Worm (Caenorhabditis elegans): Measurements from ENCODE around the gene rhgf-2.
"Not testable (repeated sequence)": the region's sequence is repeated elsewhere in the genome, so short reads cannot be mapped to it uniquely, and the experiment has no call there.

Gene rhgf-2

ce11 chrII:4168404-4168803 is 67.8 kb downstream of the rhgf-2 start, which contains the start of gene R03H10.4:
Gene R03H10.4 (minus strand): TSS chrII:4168504.
- not testable (repeated sequence) for TF ChIP-seq unc-62 (GFP tag; optimal IDR thresholded peaks at IDR 0.05)

- TF ChIP-seq unc-62 (GFP tag; optimal IDR thresholded peaks at IDR 0.05), result no peak
Measured at ce11 chrII:4170508-4170907, 69.9 kb downstream of the rhgf-2 start, which contains the start of gene R03H10.5. Gene R03H10.5 (minus strand): TSS chrII:4170608.

ce11 chrII:4173398-4173797 is 72.8 kb downstream of the rhgf-2 start, which contains the start of gene R03H10.6:
Gene R03H10.6 (minus strand): TSS chrII:4173498.
- no peak for TF ChIP-seq unc-62 (GFP tag; optimal IDR thresholded peaks at IDR 0.05)

- no peak for TF ChIP-seq unc-62 (GFP tag; optimal IDR thresholded peaks at IDR 0.05)
Measured at ce11 chrII:4173842-4174241, 73.3 kb downstream of the rhgf-2 start.

Data from whole organism, dauer.